Fruit fly (Drosophila melanogaster): ENCODE data around the gene Mgat2.
A peak's percentile ranks its signal among the peaks of the same experiment; 100 is the strongest.

The Mgat2 gene

DNA sequence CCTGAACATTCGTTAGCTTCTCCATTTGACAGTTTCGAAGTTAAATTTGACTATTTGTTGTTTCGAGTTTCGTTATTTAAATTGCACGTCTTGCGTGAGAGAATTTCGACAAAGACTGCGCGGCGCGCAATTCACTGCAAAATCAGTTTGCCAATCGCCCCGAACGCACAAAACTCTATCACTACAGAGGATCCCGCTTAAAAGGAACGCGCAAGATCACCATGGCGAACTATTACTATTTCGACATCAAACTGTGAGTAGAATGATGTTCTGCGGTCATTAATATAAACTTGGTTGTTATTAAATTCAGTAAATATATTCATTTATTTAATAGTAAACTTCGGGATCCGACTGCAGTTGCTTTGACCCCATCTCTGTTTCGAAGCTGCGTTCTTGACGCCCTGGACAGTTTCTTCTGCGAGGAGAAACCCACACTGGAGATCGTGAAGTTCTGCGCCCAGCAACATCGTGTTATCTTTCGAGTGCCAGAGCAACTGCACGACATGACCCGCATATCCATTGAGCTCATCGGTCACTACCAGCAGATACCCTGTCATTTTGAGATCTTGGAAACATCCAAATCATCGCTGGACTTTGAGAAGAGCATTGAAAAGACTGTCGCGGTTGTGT lies 34.0 kb upstream of the Mgat2 start, which contains the start of the genes Rpp14b and spn-A (continued):
- TF ChIP-seq CG14050 (GFP tag; IDR thresholded peaks at IDR 0.05) = no peak
- TF ChIP-seq Ets97D (GFP tag; optimal IDR thresholded peaks at IDR 0.05) = no peak
- no peak for TF ChIP-seq CHES-1-like (GFP tag; optimal IDR thresholded peaks at IDR 0.05)
- TF ChIP-seq Fer3 (tag; optimal IDR thresholded peaks at IDR 0.05) = no peak
- 0 out of 2 replicates have a peak, but pooled peaks have one; percentile 13 for TF ChIP-seq Bgb (GFP tag; IDR thresholded peaks at IDR 0.05; ENCODE audit: partially characterized antibody)
- no peak for TF ChIP-seq usp (GFP tag; optimal IDR thresholded peaks at IDR 0.05)
- TF ChIP-seq CG6791 (GFP tag; IDR thresholded peaks at IDR 0.05; ENCODE audit: partially characterized antibody) = no peak
- TF ChIP-seq CG11085 (GFP tag; IDR thresholded peaks at IDR 0.05) = no peak
- no peak for TF ChIP-seq CG11247 (GFP tag; IDR thresholded peaks at IDR 0.05)
- no peak for TF ChIP-seq CG10321 (GFP tag; IDR thresholded peaks at IDR 0.05)
- TF ChIP-seq CG4707 (GFP tag; optimal IDR thresholded peaks at IDR 0.05) = no peak
- TF ChIP-seq Deaf1 (tag; optimal IDR thresholded peaks at IDR 0.05) = no peak
- TF ChIP-seq Usf (GFP tag; optimal IDR thresholded peaks at IDR 0.05) = no peak
- TF ChIP-seq dmrt11E (tag; optimal IDR thresholded peaks at IDR 0.05) = no peak
- no peak for TF ChIP-seq Spps (tag; optimal IDR thresholded peaks at IDR 0.05)
- no peak for TF ChIP-seq CG2712 (tag; optimal IDR thresholded peaks at IDR 0.05)
- no peak for TF ChIP-seq Nf-YA (GFP tag; IDR thresholded peaks at IDR 0.05)
- no peak for TF ChIP-seq CG13624 (GFP tag; optimal IDR thresholded peaks at IDR 0.05)
- no peak for TF ChIP-seq p53 (GFP tag; optimal IDR thresholded peaks at IDR 0.05)
- peak; percentile 28 for TF ChIP-seq CG12659 (GFP tag; optimal IDR thresholded peaks at IDR 0.05)
- no peak for TF ChIP-seq CG6654 (GFP tag; optimal IDR thresholded peaks at IDR 0.05)
- peak; percentile 52 for TF ChIP-seq Med (GFP tag)
- no peak for TF ChIP-seq CG8765 (GFP tag; IDR thresholded peaks at IDR 0.05)
- no peak for TF ChIP-seq chn (GFP tag; optimal IDR thresholded peaks at IDR 0.05)
- no peak for TF ChIP-seq CG7839 (tag; optimal IDR thresholded peaks at IDR 0.05)
- peak; percentile 41 for TF ChIP-seq Dp (GFP tag; optimal IDR thresholded peaks at IDR 0.05)
- no peak for TF ChIP-seq unc-4 (GFP tag; IDR thresholded peaks at IDR 0.05; ENCODE audit: partially characterized antibody)
- no peak for TF ChIP-seq hkb (optimal IDR thresholded peaks at IDR 0.05)
- no peak for TF ChIP-seq hkb (GFP tag; IDR thresholded peaks at IDR 0.05)
- no peak for TF ChIP-seq Fer1 (GFP tag; optimal IDR thresholded peaks at IDR 0.05)
- no peak for TF ChIP-seq Scr (GFP tag; IDR thresholded peaks at IDR 0.05; ENCODE audit: partially characterized antibody)
- no peak for TF ChIP-seq CG11398 (GFP tag; optimal IDR thresholded peaks at IDR 0.05)
- no peak for TF ChIP-seq schlank (tag; optimal IDR thresholded peaks at IDR 0.05)
- TF ChIP-seq CG16815 (GFP tag; optimal IDR thresholded peaks at IDR 0.05) = peak; percentile 17
- TF ChIP-seq CG10979 (tag; optimal IDR thresholded peaks at IDR 0.05) = no peak
- TF ChIP-seq nmo (GFP tag; optimal IDR thresholded peaks at IDR 0.05) = no peak
- TF ChIP-seq jigr1 (GFP tag; IDR thresholded peaks at IDR 0.05) = no peak
- TF ChIP-seq pros (GFP tag; optimal IDR thresholded peaks at IDR 0.05) = no peak
- TF ChIP-seq CG6813 (GFP tag; optimal IDR thresholded peaks at IDR 0.05) = no peak
- TF ChIP-seq CG10959 (GFP tag; IDR thresholded peaks at IDR 0.05) = no peak
- no peak for TF ChIP-seq repo (GFP tag; optimal IDR thresholded peaks at IDR 0.05)
- TF ChIP-seq CG15601 (tag; optimal IDR thresholded peaks at IDR 0.05) = no peak
- no peak for TF ChIP-seq B-H1 (GFP tag; IDR thresholded peaks at IDR 0.05)
- TF ChIP-seq Ssrp (tag; optimal IDR thresholded peaks at IDR 0.05) = peak; percentile 11
- no peak for TF ChIP-seq bsh (GFP tag; optimal IDR thresholded peaks at IDR 0.05)
- TF ChIP-seq CG2116 (GFP tag; optimal IDR thresholded peaks at IDR 0.05) = no peak
- no peak for TF ChIP-seq CG12942 (GFP tag; optimal IDR thresholded peaks at IDR 0.05)
- no peak for TF ChIP-seq Dfd (GFP tag; optimal IDR thresholded peaks at IDR 0.05)
- TF ChIP-seq corto (GFP tag; optimal IDR thresholded peaks at IDR 0.05) = no peak
- TF ChIP-seq sqz (GFP tag; optimal IDR thresholded peaks at IDR 0.05) = no peak

Measured in whole organism, embryonic.